Fruit fly (Drosophila melanogaster) whole organism, pupa: ENCODE measurements around the gene Tsf1.

Experiments
- CG13204 ChIP-seq: fragments of 200-800 bp; sonication (Bioruptor generic); optimal IDR thresholded peaks from 2 replicates; lab custom pipeline; 2018; ENCODE audit warnings: missing biosample characterization, mild to moderate bottlenecking, missing genetic modification characterization, moderate library complexity
- CG14655 ChIP-seq: fragments of 200-800 bp; sonication (Bioruptor generic); optimal IDR thresholded peaks from 3 replicates; lab custom pipeline; 2017; ENCODE audit warnings: mild to moderate bottlenecking, missing biosample characterization, missing genetic modification reagents, missing genetic modification characterization
- CG17806 ChIP-seq: fragments of 200-800 bp; sonication (Bioruptor generic); optimal IDR thresholded peaks from 2 replicates; lab custom pipeline; 2018; ENCODE audit warnings: missing biosample characterization, mild to moderate bottlenecking, missing genetic modification characterization, moderate library complexity
- rn ChIP-seq: fragments of 200-800 bp; sonication (Bioruptor generic); IDR thresholded peaks from 2 replicates; pipeline ENCODE4 v1.3.6; 2022; ENCODE audit warnings: missing biosample characterization, missing genetic modification characterization

dm6 chrX:18386784-18387183 is at the start of gene Tsf1:
- no peak for TF ChIP-seq CG17806 (tag; lab: Kevin White, UChicago)
- no peak for TF ChIP-seq rn (GFP tag; lab: Robert Waterston, UW)
- TF ChIP-seq CG14655 (GFP tag; lab: Kevin White, UChicago): no peak
- TF ChIP-seq CG13204 (GFP tag; lab: Kevin White, UChicago): no peak
